Fruit fly (Drosophila melanogaster) whole organism, embryonic: ENCODE results near the gene mRpS11.

ENCODE experiments used
- Adf1 ChIP-seq: fragments of 200-800 bp; sonication (Bioruptor generic); IDR thresholded peaks from 2 replicates; pipeline ENCODE4 v1.3.6; 2022; ENCODE audit warnings: missing biosample characterization, missing genetic modification characterization
- Atf3 ChIP-seq: fragments of 200-800 bp; sonication (Bioruptor generic); optimal IDR thresholded peaks from 3 replicates; lab custom pipeline; 2016; ENCODE audit warnings: missing biosample characterization, missing genetic modification characterization
- Awh ChIP-seq: fragments of 200-800 bp; sonication (Bioruptor generic); IDR thresholded peaks from 2 replicates; pipeline ENCODE4, ENCODE4 v1.3.6; 2022; ENCODE audit warnings: missing biosample characterization, missing genetic modification characterization
- CG1024 ChIP-seq: fragments of 200-800 bp; sonication (Bioruptor generic); IDR thresholded peaks from 2 replicates; pipeline ENCODE4 v1.3.6; 2022; ENCODE audit warnings: missing biosample characterization, missing genetic modification characterization
- CG12219 ChIP-seq: fragments of 200-800 bp; sonication (Bioruptor generic); optimal IDR thresholded peaks from 3 replicates; lab custom pipeline; 2018; ENCODE audit warnings: missing biosample characterization, mild to moderate bottlenecking, missing genetic modification characterization
- CG12769 ChIP-seq: fragments of 200-800 bp; sonication (Bioruptor generic); optimal IDR thresholded peaks from 2 replicates; lab custom pipeline; 2019; ENCODE audit warnings: missing biosample characterization, mild to moderate bottlenecking, missing genetic modification characterization, moderate library complexity
- CG13287 ChIP-seq: fragments of 200-800 bp; sonication (Bioruptor generic); IDR thresholded peaks from 2 replicates; pipeline ENCODE4 v1.3.6; 2022; ENCODE audit warnings: missing biosample characterization, missing genetic modification characterization; ENCODE audit not compliant: partially characterized antibody
- CG17568 ChIP-seq: fragments of 200-800 bp; sonication (Bioruptor generic); optimal IDR thresholded peaks from 2 replicates; lab custom pipeline; 2018; ENCODE audit warnings: missing biosample characterization, mild to moderate bottlenecking, missing genetic modification characterization, moderate library complexity
- CG17612 ChIP-seq: fragments of 200-800 bp; sonication (Bioruptor generic); IDR thresholded peaks from 2 replicates; pipeline ENCODE4 v1.3.6; 2022; ENCODE audit warnings: missing biosample characterization, missing genetic modification characterization
- CG31388 ChIP-seq: fragments of 200-800 bp; sonication (Bioruptor generic); optimal IDR thresholded peaks from 2 replicates; lab custom pipeline; 2016; ENCODE audit warnings: missing biosample characterization, missing genetic modification characterization
- CG32767 ChIP-seq: fragments of 200-800 bp; sonication (Bioruptor generic); IDR thresholded peaks from 2 replicates; pipeline ENCODE4 v1.3.6; 2022; ENCODE audit warnings: missing biosample characterization, missing genetic modification characterization
- CG3407 ChIP-seq: fragments of 200-800 bp; sonication (Bioruptor generic); optimal IDR thresholded peaks from 2 replicates; lab custom pipeline; 2018; ENCODE audit warnings: missing biosample characterization, mild to moderate bottlenecking, missing genetic modification characterization
- CG4328 ChIP-seq: fragments of 200-800 bp; sonication (Bioruptor generic); optimal IDR thresholded peaks from 3 replicates; lab custom pipeline; 2017; ENCODE audit warnings: missing biosample characterization, missing genetic modification reagents, missing genetic modification characterization
- CG5180 ChIP-seq: fragments of 200-800 bp; sonication (Bioruptor generic); optimal IDR thresholded peaks from 3 replicates; lab custom pipeline; 2017; ENCODE audit warnings: missing biosample characterization, missing genetic modification characterization, mild to moderate bottlenecking, moderate library complexity, missing genetic modification reagents
- CG5953 ChIP-seq: fragments of 200-800 bp; sonication (Bioruptor generic); IDR thresholded peaks from 2 replicates; pipeline ENCODE4 v1.3.6; 2022; ENCODE audit warnings: missing biosample characterization, missing genetic modification characterization
- CG6689 ChIP-seq: fragments of 200-800 bp; sonication (Bioruptor generic); IDR thresholded peaks from 2 replicates; pipeline ENCODE4 v1.3.6; 2022; ENCODE audit warnings: missing biosample characterization, missing genetic modification characterization
- CG6765 ChIP-seq: fragments of 200-800 bp; sonication (Bioruptor generic); optimal IDR thresholded peaks from 3 replicates; lab custom pipeline; 2017; ENCODE audit warnings: missing biosample characterization, mild to moderate bottlenecking, missing genetic modification characterization
- CG8388 ChIP-seq: fragments of 200-800 bp; sonication (Bioruptor generic); optimal IDR thresholded peaks from 2 replicates; lab custom pipeline; 2019; ENCODE audit warnings: missing biosample characterization, mild to moderate bottlenecking, missing genetic modification characterization, moderate library complexity
- CG9215 ChIP-seq: fragments of 200-800 bp; sonication (Bioruptor generic); IDR thresholded peaks from 2 replicates; pipeline ENCODE4 v1.3.6; 2022; ENCODE audit warnings: missing biosample characterization, missing genetic modification characterization
- CG9817 ChIP-seq: fragments of 200-800 bp; sonication (Bioruptor generic); optimal IDR thresholded peaks from 2 replicates; lab custom pipeline; 2018; ENCODE audit warnings: missing biosample characterization, mild to moderate bottlenecking, missing genetic modification characterization, moderate library complexity
- CkIIα-i1 ChIP-seq: fragments of 200-800 bp; sonication (Bioruptor generic); IDR thresholded peaks from 2 replicates; pipeline ENCODE4 v1.3.6; 2022; ENCODE audit warnings: missing biosample characterization, missing genetic modification characterization
- CrebB ChIP-seq: fragments of 200-800 bp; sonication (Bioruptor generic); optimal IDR thresholded peaks from 3 replicates; lab custom pipeline; 2018; ENCODE audit warnings: missing biosample characterization, mild to moderate bottlenecking, missing genetic modification characterization
- Elba2 ChIP-seq: fragments of 200-800 bp; sonication (Bioruptor generic); optimal IDR thresholded peaks from 3 replicates; lab custom pipeline; 2016; ENCODE audit warnings: missing biosample characterization, missing genetic modification characterization
- HmgZ ChIP-seq: fragments of 200-800 bp; sonication (Bioruptor generic); optimal IDR thresholded peaks from 2 replicates; lab custom pipeline; 2018; ENCODE audit warnings: missing biosample characterization, mild to moderate bottlenecking, missing genetic modification characterization
- Kr ChIP-seq: fragments of 200-800 bp; sonication (Bioruptor generic); optimal IDR thresholded peaks from 2 replicates; lab custom pipeline; 2017; ENCODE audit warnings: missing biosample characterization, mild to moderate bottlenecking, missing genetic modification characterization
- Mad ChIP-seq: fragments of 200-800 bp; sonication (Bioruptor generic); optimal IDR thresholded peaks from 2 replicates; lab custom pipeline; 2016; ENCODE audit warnings: missing biosample characterization, missing genetic modification characterization
- Max ChIP-seq: fragments of 200-800 bp; sonication (Bioruptor generic); optimal IDR thresholded peaks from 2 replicates; lab custom pipeline; 2016; ENCODE audit warnings: missing biosample characterization, mild to moderate bottlenecking, missing genetic modification characterization
- Pdp1 ChIP-seq, 2 experiments: fragments of 200-800 bp; sonication (Bioruptor generic); optimal IDR thresholded peaks; 3 replicates each; lab custom pipeline; 2016; ENCODE audit warnings: missing biosample characterization in 2 of 2, missing genetic modification characterization in 2 of 2, mild to moderate bottlenecking in 1 of 2, moderate library complexity in 1 of 2
- Taf1 ChIP-seq: fragments of 200-800 bp; sonication (Bioruptor generic); IDR thresholded peaks from 2 replicates; pipeline ENCODE4 v1.3.6; 2022; ENCODE audit warnings: missing biosample characterization, missing genetic modification characterization
- Tbp ChIP-seq: fragments of >200 bp; optimal IDR thresholded peaks from 2 replicates; lab custom pipeline; 2018; ENCODE audit warnings: missing biosample characterization, missing genetic modification characterization
- Xbp1 ChIP-seq: fragments of 200-800 bp; sonication (Bioruptor generic); optimal IDR thresholded peaks from 3 replicates; lab custom pipeline; 2016; ENCODE audit warnings: missing biosample characterization, mild to moderate bottlenecking, missing genetic modification characterization
- abd-A ChIP-seq: fragments of 200-800 bp; sonication (Bioruptor generic); optimal IDR thresholded peaks from 3 replicates; lab custom pipeline; 2019; ENCODE audit warnings: missing biosample characterization, mild to moderate bottlenecking, missing genetic modification characterization, moderate library complexity
- ash1 ChIP-seq: fragments of 200-800 bp; sonication (Bioruptor generic); optimal IDR thresholded peaks from 2 replicates; lab custom pipeline; 2018; ENCODE audit warnings: missing biosample characterization, mild to moderate bottlenecking, missing genetic modification characterization
- ato ChIP-seq: fragments of 200-800 bp; sonication (Bioruptor generic); IDR thresholded peaks from 2 replicates; pipeline ENCODE4 v1.3.6; 2022; ENCODE audit warnings: missing biosample characterization, missing genetic modification characterization; ENCODE audit not compliant: partially characterized antibody
- bowl ChIP-seq: fragments of 200-800 bp; sonication (Bioruptor generic); IDR thresholded peaks from 2 replicates; pipeline ENCODE4 v1.3.6; 2022; ENCODE audit warnings: missing biosample characterization, missing genetic modification characterization
- cas ChIP-seq: fragments of 200-800 bp; sonication (Bioruptor generic); IDR thresholded peaks from 2 replicates; pipeline ENCODE4 v1.3.6; 2022; ENCODE audit warnings: missing biosample characterization, missing genetic modification characterization
- caup ChIP-seq: fragments of 200-800 bp; sonication (Bioruptor generic); optimal IDR thresholded peaks from 3 replicates; lab custom pipeline; 2017; ENCODE audit warnings: missing biosample characterization, mild to moderate bottlenecking, missing genetic modification characterization, moderate library complexity; ENCODE audit not compliant: severe bottlenecking
- cg ChIP-seq: fragments of 200-800 bp; sonication (Bioruptor generic); optimal IDR thresholded peaks from 3 replicates; lab custom pipeline; 2019; ENCODE audit warnings: missing biosample characterization, mild to moderate bottlenecking, missing genetic modification characterization, moderate library complexity
- chm ChIP-seq: fragments of 200-800 bp; sonication (Bioruptor generic); IDR thresholded peaks from 2 replicates; pipeline ENCODE4 v1.3.6; 2022; ENCODE audit warnings: missing biosample characterization, missing genetic modification characterization
- dan ChIP-seq: fragments of 200-800 bp; sonication (Bioruptor generic); IDR thresholded peaks from 2 replicates; pipeline ENCODE4 v1.3.6; 2022; ENCODE audit warnings: missing biosample characterization, missing genetic modification characterization
- danr ChIP-seq: fragments of 200-800 bp; sonication (Bioruptor generic); IDR thresholded peaks from 2 replicates; pipeline ENCODE4 v1.3.6; 2022; ENCODE audit warnings: missing biosample characterization, missing genetic modification characterization
- dpn ChIP-seq, 2 experiments: fragments of 200-800 bp; sonication (Bioruptor generic); optimal IDR thresholded peaks; 3 replicates each; lab custom pipeline; 2016; ENCODE audit warnings: missing biosample characterization in 2 of 2, missing genetic modification characterization in 2 of 2
- fru ChIP-seq: fragments of >200 bp; optimal IDR thresholded peaks from 2 replicates; lab custom pipeline; 2017
- insv ChIP-seq, 2 experiments: fragments of 200-800 bp; sonication (Bioruptor generic); optimal IDR thresholded peaks; 3 replicates each; lab custom pipeline; 2016 to 2018; ENCODE audit warnings: missing biosample characterization in 2 of 2, missing genetic modification characterization in 2 of 2
- ken ChIP-seq: fragments of 200-800 bp; sonication (Bioruptor generic); IDR thresholded peaks from 3 replicates; pipeline ENCODE4 v1.3.6; 2022; ENCODE audit warnings: missing biosample characterization, missing genetic modification characterization
- lola ChIP-seq, 3 experiments: fragments of >200 bp in 2 of 3; fragments of 200-800 bp in 1 of 3; sonication (Bioruptor generic) in 1 of 3; optimal IDR thresholded peaks; 2 replicates each; lab custom pipeline; 2017 to 2019; ENCODE audit warnings: missing biosample characterization in 3 of 3, missing genetic modification characterization in 3 of 3, mild to moderate bottlenecking in 1 of 3, moderate library complexity in 1 of 3
- repo ChIP-seq: fragments of 200-800 bp; sonication (Bioruptor generic); optimal IDR thresholded peaks from 2 replicates; lab custom pipeline; 2016; ENCODE audit warnings: missing biosample characterization, missing genetic modification characterization
- tll ChIP-seq, 2 experiments: fragments of 200-800 bp in 1 of 2; fragments of >200 bp in 1 of 2; sonication (Bioruptor generic) in 1 of 2; optimal IDR thresholded peaks; 2 replicates each; lab custom pipeline; 2017 to 2019; ENCODE audit warnings: missing biosample characterization in 2 of 2, missing genetic modification characterization in 2 of 2, mild to moderate bottlenecking in 1 of 2, moderate library complexity in 1 of 2

The mRpS11 gene

dm6 chr3R:17078961-17079858 is 6.7 kb downstream of the mRpS11 start (continued):
- TF ChIP-seq HmgZ (tag; lab: Kevin White, UChicago) = peak; percentile 45
- TF ChIP-seq CG9817 = no peak
- TF ChIP-seq CG5180 = peak; percentile 51
- TF ChIP-seq Adf1 = no peak
- no peak for TF ChIP-seq fru (lab: Kevin White, UChicago)
- TF ChIP-seq CkIIα-i1 = no peak
- peak; percentile 68 for TF ChIP-seq CrebB (tag; lab: Kevin White, UChicago)
- TF ChIP-seq ken (GFP tag; lab: Robert Waterston, UW) = no peak
- no peak for TF ChIP-seq Atf3
- peak; percentile 67 for TF ChIP-seq CG12219 (GFP tag; lab: Kevin White, UChicago)
- TF ChIP-seq Taf1 (GFP tag; lab: Robert Waterston, UW) = peak; percentile 21; the same call in 1 of the 2 replicates
- TF ChIP-seq Kr (GFP tag; lab: Kevin White, UChicago) = peak; percentile 86
- TF ChIP-seq insv (GFP tag; optimal IDR thresholded peaks at IDR 0.05; lab: Kevin White, UChicago) = no peak
- TF ChIP-seq CG32767 = 0 out of 2 replicates have a peak, but pooled peaks have one; percentile 8
- peak; percentile 28 for TF ChIP-seq CG17568 (GFP tag; lab: Kevin White, UChicago)
- peak in 1 of 2 experiments; percentile 57 for TF ChIP-seq Pdp1 (GFP tag; optimal IDR thresholded peaks at IDR 0.05; lab: Kevin White, UChicago)
- TF ChIP-seq chm (GFP tag; lab: Robert Waterston, UW) = peak; percentile 51; the same call in 1 of the 2 replicates
- TF ChIP-seq CG8388 (GFP tag; lab: Kevin White, UChicago) = no peak
- TF ChIP-seq cg (GFP tag; lab: Kevin White, UChicago) = peak; percentile 88
- TF ChIP-seq abd-A (tag; lab: Kevin White, UChicago) = no peak
- TF ChIP-seq Max (GFP tag; lab: Kevin White, UChicago) = no peak
- TF ChIP-seq Xbp1 (GFP tag; lab: Kevin White, UChicago) = no peak
- peak in 1 of 2 experiments; percentile 59 for TF ChIP-seq tll (GFP tag; optimal IDR thresholded peaks at IDR 0.05; lab: Kevin White, UChicago)
- no peak for TF ChIP-seq bowl (GFP tag; lab: Robert Waterston, UW)
- peak in 1 of 3 experiments; percentile 18 for TF ChIP-seq lola (GFP tag; optimal IDR thresholded peaks at IDR 0.05; lab: Kevin White, UChicago)
- TF ChIP-seq danr (GFP tag; lab: Robert Waterston, UW) = no peak
- TF ChIP-seq Tbp = no peak
- no peak for TF ChIP-seq CG5953 (GFP tag; lab: Robert Waterston, UW)
- TF ChIP-seq CG13287 = no peak; the same call in 1 of the 2 replicates
- TF ChIP-seq CG1024 (GFP tag; lab: Robert Waterston, UW) = no peak; the same call in 1 of the 2 replicates
- TF ChIP-seq repo (GFP tag; lab: Kevin White, UChicago) = no peak
- TF ChIP-seq CG4328 (GFP tag; lab: Kevin White, UChicago) = peak; percentile 34
- peak; percentile 69 for TF ChIP-seq CG12769
- TF ChIP-seq CG9215 (GFP tag; lab: Robert Waterston, UW) = no peak
- no peak for TF ChIP-seq Mad (GFP tag; lab: Kevin White, UChicago)
- TF ChIP-seq dpn (GFP tag; optimal IDR thresholded peaks at IDR 0.05; lab: Kevin White, UChicago) = no peak
- TF ChIP-seq Awh (GFP tag; lab: Robert Waterston, UW) = peak; percentile 49
- no peak for TF ChIP-seq Elba2
- TF ChIP-seq ato (GFP tag; lab: Robert Waterston, UW) = no peak
- no peak for TF ChIP-seq cas (GFP tag; lab: Robert Waterston, UW)
- no peak for TF ChIP-seq CG17612 (GFP tag; lab: Robert Waterston, UW)
- no peak for TF ChIP-seq CG6765
- TF ChIP-seq CG6689 (GFP tag; lab: Robert Waterston, UW) = no peak
- peak; percentile 11 for TF ChIP-seq ash1 (GFP tag; lab: Kevin White, UChicago)
- no peak for TF ChIP-seq dan (GFP tag; lab: Robert Waterston, UW)
- no peak for TF ChIP-seq CG3407 (GFP tag; lab: Kevin White, UChicago)
- TF ChIP-seq caup = no peak
- TF ChIP-seq CG31388 (GFP tag; lab: Kevin White, UChicago) = no peak
